Fruit fly (Drosophila melanogaster) whole organism, prepupa: ENCODE results near the gene CG43329.

ENCODE experiments used
- CG15336 ChIP-seq: fragments of 200-800 bp; sonication (Bioruptor generic); IDR thresholded peaks from 2 replicates; pipeline ENCODE4 v1.3.6; 2022; ENCODE audit warnings: missing biosample characterization, missing genetic modification characterization
- Gug ChIP-seq: fragments of 200-800 bp; sonication (Bioruptor generic); IDR thresholded peaks from 2 replicates; pipeline ENCODE4 v1.3.6; 2022; ENCODE audit warnings: missing biosample characterization, missing genetic modification characterization

DNA sequence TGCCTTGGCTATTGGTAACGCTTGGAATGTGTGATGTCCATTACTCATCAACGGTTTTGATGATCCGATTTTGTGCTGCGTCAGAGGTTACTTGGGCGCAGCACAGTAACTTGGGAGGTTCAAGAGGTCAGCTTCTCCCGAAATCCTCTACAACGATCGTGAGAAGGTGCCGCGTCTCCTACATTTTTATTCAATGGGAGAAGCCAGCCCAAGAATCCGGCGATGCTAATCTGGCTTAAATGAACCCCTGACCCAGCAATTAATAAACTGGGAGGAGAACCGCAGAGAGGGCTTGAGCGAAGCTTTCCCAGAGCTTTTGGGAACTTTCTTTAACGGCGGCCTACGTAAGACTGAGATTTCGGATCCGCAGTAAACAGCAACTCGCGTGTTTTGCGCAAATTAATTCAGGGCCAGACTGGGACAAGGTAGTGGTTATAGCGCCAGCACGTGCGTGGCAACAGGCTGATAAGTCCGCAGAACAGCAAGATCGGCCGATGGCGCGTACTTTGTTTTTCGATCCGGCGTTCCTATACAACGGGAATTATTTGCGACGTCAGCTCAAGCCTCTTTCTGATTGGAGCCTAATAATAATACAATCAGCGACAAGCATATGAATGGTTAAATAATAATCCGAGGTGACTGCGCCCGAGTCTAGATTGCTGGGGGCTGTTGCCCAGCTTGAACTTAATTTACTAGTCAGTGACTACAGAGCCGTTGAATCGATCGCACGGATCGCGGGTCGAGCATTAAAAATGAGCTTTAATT is 30.8 kb downstream of the CG43329 start, which contains the start of gene CG11425:
- TF ChIP-seq CG15336 (GFP tag; lab: Robert Waterston, UW) (no peak), Gug (GFP tag; lab: Robert Waterston, UW) (no peak)
